Worm (Caenorhabditis elegans) whole organism, young adult: ENCODE data around the gene nos-1.

Experiments used
- B0035.1 ChIP-seq: sonication (generic microtip); optimal IDR thresholded peaks from 2 replicates; lab custom pipeline; 2016; ENCODE audit warnings: missing genetic modification characterization, mild to moderate bottlenecking, missing compliant biosample characterization, missing genotype, missing genetic modification reagents
- F10E7.11 ChIP-seq: sonication (generic microtip); optimal IDR thresholded peaks from 2 replicates; lab custom pipeline; 2017; ENCODE audit warnings: mild to moderate bottlenecking, missing genetic modification characterization, moderate library complexity, missing compliant biosample characterization
- F23B12.7 ChIP-seq: sonication (generic microtip); optimal IDR thresholded peaks from 2 replicates; lab custom pipeline; 2017; ENCODE audit warnings: missing genetic modification characterization, mild to moderate bottlenecking, missing compliant biosample characterization, antibody characterized with exemption, moderate library complexity; ENCODE audit not compliant: insufficient read depth
- F55B11.4 ChIP-seq: sonication (generic microtip); optimal IDR thresholded peaks from 2 replicates; lab custom pipeline; 2016; ENCODE audit warnings: missing compliant biosample characterization, missing genetic modification characterization, borderline replicate concordance; ENCODE audit not compliant: insufficient read depth
- ZK185.1 ChIP-seq: sonication (generic microtip); optimal IDR thresholded peaks from 2 replicates; lab custom pipeline; 2016; ENCODE audit warnings: mild to moderate bottlenecking, missing genetic modification characterization, missing compliant biosample characterization; ENCODE audit not compliant: poor library complexity, severe bottlenecking
- akir-1 ChIP-seq: fragments of 200-800 bp; sonication (Bioruptor generic); optimal IDR thresholded peaks from 2 replicates; lab custom pipeline; 2018; ENCODE audit warnings: mild to moderate bottlenecking, missing genetic modification characterization, moderate library complexity, missing compliant biosample characterization
- attf-5 ChIP-seq: fragments of 200-800 bp; sonication (Bioruptor generic); optimal IDR thresholded peaks from 2 replicates; lab custom pipeline; 2018; ENCODE audit warnings: mild to moderate bottlenecking, missing genetic modification characterization, missing compliant biosample characterization
- bed-1 ChIP-seq: fragments of 200-800 bp; sonication (Bioruptor generic); IDR thresholded peaks from 2 replicates; pipeline ENCODE4 v1.3.6; 2022; ENCODE audit warnings: missing genetic modification reagents, missing genetic modification characterization, missing compliant biosample characterization
- ceh-100 ChIP-seq: fragments of 200-800 bp; sonication (Bioruptor generic); IDR thresholded peaks from 2 replicates; pipeline ENCODE4 v1.3.6; 2022; ENCODE audit warnings: missing genetic modification reagents, missing genetic modification characterization, missing compliant biosample characterization
- dox-1 ChIP-seq: fragments of 200-800 bp; sonication (Bioruptor generic); IDR thresholded peaks from 2 replicates; pipeline ENCODE4 v1.3.6; 2022; ENCODE audit warnings: missing genetic modification reagents, missing genetic modification characterization, missing compliant biosample characterization
- efl-1 ChIP-seq: fragments of 150-350 bp; optimal IDR thresholded peaks from 2 replicates; lab custom pipeline; 2014; ENCODE audit warnings: missing biosample characterization, missing genetic modification reagents, missing genetic modification characterization
- egl-44 ChIP-seq: fragments of 200-800 bp; sonication (Bioruptor generic); IDR thresholded peaks from 2 replicates; pipeline ENCODE4 v1.3.6; 2022; ENCODE audit warnings: missing genetic modification reagents, missing genetic modification characterization, missing compliant biosample characterization
- egrh-3 ChIP-seq: fragments of 200-800 bp; sonication (Bioruptor generic); IDR thresholded peaks from 2 replicates; pipeline ENCODE4 v1.3.6; 2022; ENCODE audit warnings: missing genetic modification reagents, missing genetic modification characterization, missing compliant biosample characterization
- him-1 ChIP-seq: sonication (generic microtip); optimal IDR thresholded peaks from 2 replicates; lab custom pipeline; 2016; ENCODE audit warnings: missing genotype, missing genetic modification reagents, missing genetic modification characterization, missing compliant biosample characterization
- hlh-12 ChIP-seq: sonication (generic microtip); optimal IDR thresholded peaks from 2 replicates; lab custom pipeline; 2016; ENCODE audit warnings: missing genetic modification characterization, missing compliant biosample characterization
- let-607 ChIP-seq, 2 experiments: fragments of 200-800 bp in 1 of 2; sonication (Bioruptor generic) in 1 of 2; sonication (generic microtip) in 1 of 2; optimal IDR thresholded peaks; 2 replicates each; lab custom pipeline; 2016 to 2018; ENCODE audit warnings: mild to moderate bottlenecking in 2 of 2, missing compliant biosample characterization in 2 of 2, missing genetic modification characterization in 2 of 2, moderate library complexity in 2 of 2, missing genotype in 1 of 2
- madf-10 ChIP-seq: sonication (generic microtip); optimal IDR thresholded peaks from 2 replicates; lab custom pipeline; 2016; ENCODE audit warnings: mild to moderate bottlenecking, missing genetic modification characterization, missing compliant biosample characterization
- mcd-1 ChIP-seq: fragments of 200-800 bp; sonication (Bioruptor generic); IDR thresholded peaks from 2 replicates; pipeline ENCODE4 v1.3.6; 2022; ENCODE audit warnings: missing genetic modification reagents, missing genetic modification characterization, missing compliant biosample characterization
- mes-4 ChIP-seq: sonication (generic microtip); optimal IDR thresholded peaks from 2 replicates; lab custom pipeline; 2016; ENCODE audit warnings: missing genotype, missing genetic modification characterization, missing compliant biosample characterization
- mxl-1 ChIP-seq: sonication (generic microtip); optimal IDR thresholded peaks from 2 replicates; lab custom pipeline; 2016; ENCODE audit warnings: missing genetic modification characterization, missing compliant biosample characterization
- nfya-1 ChIP-seq: sonication (generic microtip); optimal IDR thresholded peaks from 2 replicates; lab custom pipeline; 2017; ENCODE audit warnings: antibody characterized with exemption, missing compliant biosample characterization, missing genetic modification characterization, borderline replicate concordance; ENCODE audit not compliant: insufficient read depth
- nfya-2 ChIP-seq: fragments of 200-800 bp; sonication (Bioruptor generic); IDR thresholded peaks from 2 replicates; pipeline ENCODE4 v1.3.6; 2022; ENCODE audit warnings: missing genetic modification reagents, missing genetic modification characterization, missing compliant biosample characterization
- nhr-120 ChIP-seq: fragments of 200-800 bp; sonication (Bioruptor generic); IDR thresholded peaks from 2 replicates; pipeline ENCODE4 v1.3.6; 2022; ENCODE audit warnings: missing genetic modification characterization, missing compliant biosample characterization
- nhr-179 ChIP-seq: sonication (generic microtip); optimal IDR thresholded peaks from 2 replicates; lab custom pipeline; 2016; ENCODE audit warnings: mild to moderate bottlenecking, missing genetic modification characterization, missing compliant biosample characterization
- nhr-80 ChIP-seq: sonication (generic microtip); optimal IDR thresholded peaks from 2 replicates; lab custom pipeline; 2016; ENCODE audit warnings: missing genetic modification characterization, missing compliant biosample characterization
- nhr-90 ChIP-seq: sonication (generic microtip); optimal IDR thresholded peaks from 2 replicates; lab custom pipeline; 2016; ENCODE audit warnings: missing genotype, mild to moderate bottlenecking, missing genetic modification characterization, missing compliant biosample characterization
- rcor-1 ChIP-seq: fragments of 200-800 bp; sonication (Bioruptor generic); IDR thresholded peaks from 2 replicates; pipeline ENCODE4 v1.3.6; 2022; ENCODE audit warnings: missing genetic modification reagents, missing genetic modification characterization, missing compliant biosample characterization
- rec-8 ChIP-seq, 2 experiments: sonication (generic microtip); optimal IDR thresholded peaks; 2 replicates each; lab custom pipeline; 2016; ENCODE audit warnings: mild to moderate bottlenecking in 2 of 2, missing genetic modification characterization in 2 of 2, missing genetic modification reagents in 2 of 2, missing genotype in 2 of 2, missing biosample characterization in 1 of 2, missing compliant biosample characterization in 1 of 2, moderate library complexity in 1 of 2
- sdz-38 ChIP-seq: sonication (generic microtip); optimal IDR thresholded peaks from 2 replicates; lab custom pipeline; 2016; ENCODE audit warnings: missing genotype, missing genetic modification characterization, missing compliant biosample characterization
- tbp1 ChIP-seq: fragments of 200-800 bp; sonication (Bioruptor generic); optimal IDR thresholded peaks from 2 replicates; lab custom pipeline; 2018; ENCODE audit warnings: mild to moderate bottlenecking, missing genetic modification characterization, missing compliant biosample characterization
- tbx-9 ChIP-seq: sonication (generic microtip); optimal IDR thresholded peaks from 2 replicates; lab custom pipeline; 2016; ENCODE audit warnings: borderline replicate concordance, missing genetic modification characterization, inconsistent platforms, missing compliant biosample characterization
- unc-130 ChIP-seq: sonication (generic microtip); optimal IDR thresholded peaks from 2 replicates; lab custom pipeline; 2016; ENCODE audit warnings: missing genetic modification reagents, missing genetic modification characterization, missing compliant biosample characterization
- xnd-1 ChIP-seq: sonication (generic microtip); optimal IDR thresholded peaks from 2 replicates; lab custom pipeline; 2016; ENCODE audit warnings: missing genotype, missing genetic modification reagents, missing genetic modification characterization, missing compliant biosample characterization
- ztf-22 ChIP-seq: fragments of 200-800 bp; sonication (Bioruptor generic); optimal IDR thresholded peaks from 2 replicates; lab custom pipeline; 2018; ENCODE audit warnings: mild to moderate bottlenecking, missing genetic modification characterization, moderate library complexity, missing compliant biosample characterization
- ztf-25 ChIP-seq: fragments of 200-800 bp; sonication (Bioruptor generic); IDR thresholded peaks from 2 replicates; pipeline ENCODE4 v1.3.6; 2022; ENCODE audit warnings: missing genetic modification reagents, missing genetic modification characterization, missing compliant biosample characterization
- ztf-28 ChIP-seq: fragments of 200-800 bp; sonication (Bioruptor generic); IDR thresholded peaks from 2 replicates; pipeline ENCODE4 v1.3.6; 2022; ENCODE audit warnings: missing genetic modification reagents, missing genetic modification characterization, missing compliant biosample characterization

The nos-1 gene

ce11 chrII:10970625-10971024 lies 17.7 kb upstream of the nos-1 start (continued):
- TF ChIP-seq F55B11.4: no peak
- TF ChIP-seq ztf-22 (GFP tag; lab: Kevin White, UChicago): no peak

DNA sequence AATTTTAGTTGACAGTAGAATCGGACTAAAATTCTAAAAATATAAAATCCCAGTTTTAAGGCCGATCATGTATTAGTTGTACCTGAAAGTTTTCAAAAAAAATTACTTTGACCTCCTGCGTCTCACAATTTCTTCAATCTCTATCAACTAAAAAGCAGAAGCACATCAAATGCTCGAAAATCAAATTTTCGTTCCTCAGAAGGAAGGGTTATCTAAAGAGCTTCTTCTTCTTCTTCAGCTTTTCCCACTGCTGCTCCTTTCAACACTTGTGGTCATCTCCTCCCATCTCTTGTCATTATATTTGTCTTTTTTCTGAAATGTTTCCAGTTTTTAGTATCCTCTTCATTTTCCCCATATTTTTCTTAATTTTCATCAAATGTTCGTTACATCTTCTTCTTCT lies 11.8 kb upstream of the nos-1 start:
- TF ChIP-seq bed-1 (GFP tag; lab: Robert Waterston, UW) (no peak), F23B12.7 (tag; lab: Kevin White, UChicago) (no peak), mxl-1 (tag; lab: Kevin White, UChicago) (no peak), ztf-28 (GFP tag; lab: Robert Waterston, UW) (no peak), ceh-100 (GFP tag; lab: Robert Waterston, UW) (no peak), rcor-1 (GFP tag; lab: Robert Waterston, UW) (no peak)

ce11 chrII:10959676-10960075 lies 6.7 kb upstream of the nos-1 start:
- TF ChIP-seq tbp1 (GFP tag; lab: Kevin White, UChicago) (no peak), nhr-179 (tag; lab: Kevin White, UChicago) (no peak), rec-8 (tag; optimal IDR thresholded peaks at IDR 0.05; lab: Kevin White, UChicago) (no peak), him-1 (no peak), xnd-1 (tag; lab: Kevin White, UChicago) (no peak), ztf-25 (GFP tag; lab: Robert Waterston, UW) (no peak), hlh-12 (no peak), dox-1 (GFP tag; lab: Robert Waterston, UW) (no peak), B0035.1 (tag; lab: Kevin White, UChicago) (no peak), F55B11.4 (no peak), mcd-1 (GFP tag; lab: Robert Waterston, UW) (no peak), nfya-2 (no peak)

- TF ChIP-seq ZK185.1 (no peak), efl-1 (GFP tag; lab: Kevin White, UChicago) (no peak), nfya-1 (tag; lab: Kevin White, UChicago) (no peak), nhr-90 (tag; lab: Kevin White, UChicago) (no peak), tbx-9 (no peak), sdz-38 (no peak), unc-130 (GFP tag; lab: Kevin White, UChicago) (no peak), nhr-120 (GFP tag; lab: Robert Waterston, UW) (no peak), let-607 (tag; optimal IDR thresholded peaks at IDR 0.05; lab: Kevin White, UChicago) (no peak)
Observed at ce11 chrII:10959138-10959537, 6.2 kb upstream of the nos-1 start.

- TF ChIP-seq nhr-80 (tag; lab: Kevin White, UChicago): no peak
- no peak for TF ChIP-seq akir-1 (GFP tag; lab: Kevin White, UChicago)
- TF ChIP-seq mes-4 (tag; lab: Kevin White, UChicago): no peak
- TF ChIP-seq egl-44: no peak
- no peak for TF ChIP-seq F10E7.11 (tag; lab: Kevin White, UChicago)
- TF ChIP-seq nfya-1 (tag; lab: Kevin White, UChicago): no peak
- TF ChIP-seq B0035.1 (tag; lab: Kevin White, UChicago): no peak
- no peak for TF ChIP-seq madf-10
- no peak for TF ChIP-seq egrh-3 (GFP tag; lab: Robert Waterston, UW)
- no peak for TF ChIP-seq attf-5
Observed at ce11 chrII:10956793-10957192, 3.8 kb upstream of the nos-1 start, which contains the start of gene R03D7.8. Gene R03D7.8 (minus strand): TSS chrII:10956893.
